Worm (Caenorhabditis elegans): ENCODE data around the gene aakg-5.

- TF ChIP-seq sea-1 (GFP tag; conservative IDR thresholded peaks at IDR 0.05) (no peak), hmg-4 (GFP tag; optimal IDR thresholded peaks at IDR 0.05) (no peak), F13C5.2 (tag; optimal IDR thresholded peaks at IDR 0.05) (no peak), ama-1 (optimal IDR thresholded peaks at IDR 0.05) (no peak), hmbx-1 (tag; optimal IDR thresholded peaks at IDR 0.05) (no peak), ceh-36 (tag; optimal IDR thresholded peaks at IDR 0.05) (no peak), tbx-11 (GFP tag; IDR thresholded peaks at IDR 0.05) (no peak), flt-1 (GFP tag; IDR thresholded peaks at IDR 0.05) (no peak), pes-1 (GFP tag; IDR thresholded peaks at IDR 0.05) (no peak), tra-4 (tag; optimal IDR thresholded peaks at IDR 0.05) (no peak), scrt-1 (GFP tag; IDR thresholded peaks at IDR 0.05) (no peak), hnd-1 (tag; optimal IDR thresholded peaks at IDR 0.05) (no peak)
These were observed 13.7 kb upstream of the aakg-5 start for ce11 chrII:9988620-9989019.

All from whole organism, early embryonic.